Fruit fly (Drosophila melanogaster) whole organism, adult: ENCODE measurements around the gene CG31937.

Experiments
- CG12768 ChIP-seq: fragments of 200-800 bp; sonication (Bioruptor generic); optimal IDR thresholded peaks from 2 replicates; lab custom pipeline; 2017; ENCODE audit warnings: missing biosample characterization, missing genetic modification characterization, mild to moderate bottlenecking, moderate library complexity, missing genetic modification reagents
- CG14711 ChIP-seq: fragments of 200-800 bp; sonication (Bioruptor generic); optimal IDR thresholded peaks from 2 replicates; lab custom pipeline; 2018; ENCODE audit warnings: missing biosample characterization, mild to moderate bottlenecking, missing genetic modification characterization, moderate library complexity
- CG33017 ChIP-seq: fragments of 200-800 bp; sonication (Bioruptor generic); optimal IDR thresholded peaks from 2 replicates; lab custom pipeline; 2018; ENCODE audit warnings: missing biosample characterization, mild to moderate bottlenecking, missing genetic modification characterization, moderate library complexity
- CG5204 ChIP-seq: fragments of 200-800 bp; sonication (Bioruptor generic); optimal IDR thresholded peaks from 2 replicates; lab custom pipeline; 2016; ENCODE audit warnings: missing biosample characterization, missing genetic modification characterization
- CG7045 ChIP-seq: fragments of 200-800 bp; sonication (Bioruptor generic); optimal IDR thresholded peaks from 2 replicates; lab custom pipeline; 2017; ENCODE audit warnings: missing biosample characterization, mild to moderate bottlenecking, missing genetic modification characterization
- Clk ChIP-seq: fragments of 200-800 bp; sonication (Bioruptor generic); optimal IDR thresholded peaks from 2 replicates; lab custom pipeline; 2017; ENCODE audit warnings: missing biosample characterization, missing genetic modification characterization
- Crg-1 ChIP-seq: fragments of 200-800 bp; sonication (Bioruptor generic); optimal IDR thresholded peaks from 2 replicates; lab custom pipeline; 2016; ENCODE audit warnings: missing biosample characterization, missing genetic modification characterization
- Hr96 ChIP-seq: fragments of 200-800 bp; sonication (Bioruptor generic); optimal IDR thresholded peaks from 2 replicates; lab custom pipeline; 2016; ENCODE audit warnings: missing biosample characterization, missing genetic modification characterization
- Mnt ChIP-seq: fragments of 200-800 bp; sonication (Bioruptor generic); optimal IDR thresholded peaks from 2 replicates; lab custom pipeline; 2016; ENCODE audit warnings: missing biosample characterization, mild to moderate bottlenecking, missing genetic modification characterization
- bab1 ChIP-seq: fragments of 200-800 bp; sonication (Bioruptor generic); optimal IDR thresholded peaks from 3 replicates; lab custom pipeline; 2019; ENCODE audit warnings: missing biosample characterization, mild to moderate bottlenecking, missing genetic modification characterization, moderate library complexity
- cic ChIP-seq: fragments of 200-800 bp; sonication (Bioruptor generic); optimal IDR thresholded peaks from 2 replicates; lab custom pipeline; 2017; ENCODE audit warnings: missing biosample characterization, mild to moderate bottlenecking, missing genetic modification characterization, moderate library complexity
- cnc ChIP-seq, 2 experiments: fragments of >200 bp; optimal IDR thresholded peaks; 2 replicates each; lab custom pipeline; 2017
- kay ChIP-seq: fragments of 200-800 bp; sonication (Bioruptor generic); peaks from one replicate; lab custom pipeline; 2016; ENCODE audit warnings: missing biosample characterization, missing genetic modification characterization, borderline replicate concordance
- ovo ChIP-seq: fragments of 200-800 bp; sonication (Bioruptor generic); optimal IDR thresholded peaks from 2 replicates; lab custom pipeline; 2016; ENCODE audit warnings: missing biosample characterization, missing genetic modification characterization
- pad ChIP-seq: fragments of 200-800 bp; sonication (Bioruptor generic); optimal IDR thresholded peaks from 3 replicates; lab custom pipeline; 2017; ENCODE audit warnings: missing biosample characterization, missing genetic modification characterization, mild to moderate bottlenecking, moderate library complexity, missing genetic modification reagents
- tj ChIP-seq: fragments of 200-800 bp; sonication (Bioruptor generic); optimal IDR thresholded peaks from 3 replicates; lab custom pipeline; 2017; ENCODE audit warnings: missing biosample characterization, mild to moderate bottlenecking, missing genetic modification characterization, moderate library complexity
- toe ChIP-seq: fragments of 200-800 bp; sonication (Bioruptor generic); optimal IDR thresholded peaks from 2 replicates; lab custom pipeline; 2016; ENCODE audit warnings: missing biosample characterization, missing genetic modification characterization

The CG31937 gene

dm6 chr2L:1758853-1759252 is 29.2 kb downstream of the CG31937 start, which contains the start of gene CG17650:
CG17650 (minus strand) TSS chr2L:1759093.
- TF ChIP-seq CG12768: no peak
- no peak for TF ChIP-seq toe (GFP tag; lab: Kevin White, UChicago)
- TF ChIP-seq Hr96 (GFP tag; lab: Kevin White, UChicago): no peak
- TF ChIP-seq ovo (GFP tag; lab: Kevin White, UChicago): no peak
- no peak for TF ChIP-seq tj (GFP tag; lab: Kevin White, UChicago)
- no peak for TF ChIP-seq cic (GFP tag; lab: Kevin White, UChicago)
- TF ChIP-seq CG7045 (GFP tag; lab: Kevin White, UChicago): no peak
- no peak for TF ChIP-seq Crg-1 (GFP tag; lab: Kevin White, UChicago)
- TF ChIP-seq CG14711 (tag; lab: Kevin White, UChicago): no peak
- no peak for TF ChIP-seq cnc (optimal IDR thresholded peaks at IDR 0.05; lab: Kevin White, UChicago)
- TF ChIP-seq kay (GFP tag; lab: Kevin White, UChicago): no peak
- no peak for TF ChIP-seq bab1
- no peak for TF ChIP-seq Mnt (GFP tag; lab: Kevin White, UChicago)
- TF ChIP-seq Clk (GFP tag; lab: Kevin White, UChicago): no peak
- TF ChIP-seq CG33017: no peak
- TF ChIP-seq CG5204 (GFP tag; lab: Kevin White, UChicago): no peak
- no peak for TF ChIP-seq pad (GFP tag; lab: Kevin White, UChicago)
